Fruit fly (Drosophila melanogaster): ENCODE results near the gene Afti.
A peak's percentile ranks its signal among the peaks of the same experiment; 100 is the strongest.

Gene Afti

dm6 chr3R:14285059-14285953, 41.2 kb downstream of the Afti start (continued):
- no peak for TF ChIP-seq Awh (GFP tag; IDR thresholded peaks at IDR 0.05)
- TF ChIP-seq Nf-YA (GFP tag; IDR thresholded peaks at IDR 0.05) = no peak
- TF ChIP-seq CG13624 (GFP tag; optimal IDR thresholded peaks at IDR 0.05) = no peak
- peak; percentile 16 for TF ChIP-seq CG9817 (tag; optimal IDR thresholded peaks at IDR 0.05)
- no peak for TF ChIP-seq her (GFP tag; optimal IDR thresholded peaks at IDR 0.05)
- TF ChIP-seq Hmr (GFP tag; optimal IDR thresholded peaks at IDR 0.05) = peak; percentile 40
- no peak for TF ChIP-seq CG6791 (GFP tag; IDR thresholded peaks at IDR 0.05; ENCODE audit: partially characterized antibody)
- peak; percentile 1 for TF ChIP-seq kah (GFP tag; optimal IDR thresholded peaks at IDR 0.05)
- no peak for TF ChIP-seq ac (GFP tag; optimal IDR thresholded peaks at IDR 0.05)
- peak; percentile 14 for TF ChIP-seq CG7987 (GFP tag; optimal IDR thresholded peaks at IDR 0.05)
- TF ChIP-seq Ravus (GFP tag; IDR thresholded peaks at IDR 0.05) = no peak
- no peak for TF ChIP-seq ato (GFP tag; IDR thresholded peaks at IDR 0.05; ENCODE audit: partially characterized antibody)
- peak; percentile 89 for TF ChIP-seq grau (tag; optimal IDR thresholded peaks at IDR 0.05)
- TF ChIP-seq Hmx (GFP tag; optimal IDR thresholded peaks at IDR 0.05) = no peak
- TF ChIP-seq Mad (GFP tag; optimal IDR thresholded peaks at IDR 0.05) = no peak
- peak; percentile 7 for TF ChIP-seq unpg (GFP tag; optimal IDR thresholded peaks at IDR 0.05)
- no peak for TF ChIP-seq CG8359 (GFP tag; optimal IDR thresholded peaks at IDR 0.05; ENCODE audit: borderline replicate concordance)
- peak; percentile 26 for TF ChIP-seq CG2120 (GFP tag; optimal IDR thresholded peaks at IDR 0.05)
- TF ChIP-seq CG11504 (tag; optimal IDR thresholded peaks at IDR 0.05) = peak; percentile 35
- no peak for TF ChIP-seq Spps (tag; optimal IDR thresholded peaks at IDR 0.05)
- TF ChIP-seq CG9609 (GFP tag; optimal IDR thresholded peaks at IDR 0.05) = no peak
- no peak for TF ChIP-seq D19A (tag; optimal IDR thresholded peaks at IDR 0.05)
- TF ChIP-seq zfh2 (GFP tag; optimal IDR thresholded peaks at IDR 0.05) = no peak
- no peak for TF ChIP-seq CG15011 (GFP tag; optimal IDR thresholded peaks at IDR 0.05)
- no peak for TF ChIP-seq kay (GFP tag; optimal IDR thresholded peaks at IDR 0.05)
- TF ChIP-seq disco-r (GFP tag; optimal IDR thresholded peaks at IDR 0.05) = peak; percentile 23
- TF ChIP-seq ro (GFP tag; IDR thresholded peaks at IDR 0.05) = no peak
- TF ChIP-seq CG2875 (GFP tag; optimal IDR thresholded peaks at IDR 0.05) = no peak
- TF ChIP-seq btn (GFP tag; optimal IDR thresholded peaks at IDR 0.05) = no peak
- TF ChIP-seq CG12071 (GFP tag; optimal IDR thresholded peaks at IDR 0.05) = no peak
- no peak for TF ChIP-seq inv (GFP tag; IDR thresholded peaks at IDR 0.05; ENCODE audit: partially characterized antibody)
- TF ChIP-seq Scr (GFP tag; IDR thresholded peaks at IDR 0.05; ENCODE audit: partially characterized antibody) = no peak
- TF ChIP-seq slp2 (GFP tag; optimal IDR thresholded peaks at IDR 0.05) = no peak
- TF ChIP-seq CG9797 (GFP tag; optimal IDR thresholded peaks at IDR 0.05) = no peak
- no peak for TF ChIP-seq Ada2b (GFP tag; IDR thresholded peaks at IDR 0.05)
- peak; percentile 79 for TF ChIP-seq sd (tag; optimal IDR thresholded peaks at IDR 0.05)
- TF ChIP-seq MBD-R2 (GFP tag; IDR thresholded peaks at IDR 0.05) = no peak
- TF ChIP-seq Trl (optimal IDR thresholded peaks at IDR 0.05) = peak; percentile 71 to 92
- no peak for TF ChIP-seq Trl (GFP tag; optimal IDR thresholded peaks at IDR 0.05)
- no peak for TF ChIP-seq dmrt11E (tag; optimal IDR thresholded peaks at IDR 0.05)
- no peak for TF ChIP-seq CG34422 (GFP tag; IDR thresholded peaks at IDR 0.05)
- TF ChIP-seq nmo (GFP tag; optimal IDR thresholded peaks at IDR 0.05) = peak; percentile 20
- TF ChIP-seq vnd (GFP tag; IDR thresholded peaks at IDR 0.05; ENCODE audit: partially characterized antibody) = no peak
- TF ChIP-seq caup (GFP tag; optimal IDR thresholded peaks at IDR 0.05; ENCODE audit: severe bottlenecking) = peak; percentile 42
- no peak for TF ChIP-seq CG16779 (GFP tag; IDR thresholded peaks at IDR 0.05)
- no peak for TF ChIP-seq E2f2 (GFP tag; IDR thresholded peaks at IDR 0.05)
- no peak for TF ChIP-seq CG15073 (GFP tag; optimal IDR thresholded peaks at IDR 0.05)
- TF ChIP-seq CG9876 (GFP tag; optimal IDR thresholded peaks at IDR 0.05) = no peak
- TF ChIP-seq klu (GFP tag; IDR thresholded peaks at IDR 0.05) = no peak

Data from whole organism, embryonic.